Fruit fly (Drosophila melanogaster): ENCODE data around the gene Sfp24Bc.
A peak's percentile ranks its signal among the peaks of the same experiment; 100 is the strongest.

The Sfp24Bc gene

dm6 chr2L:3705438-3705921 lies 35.1 kb upstream of the Sfp24Bc start, which contains the start of gene CG31778 (continued):
- TF ChIP-seq CG8290 (GFP tag; optimal IDR thresholded peaks at IDR 0.05): no peak
- peak in 1 of 2 experiments; percentile 36 for TF ChIP-seq CG8290 (tag; optimal IDR thresholded peaks at IDR 0.05)
- TF ChIP-seq twi (tag; optimal IDR thresholded peaks at IDR 0.05): no peak
- TF ChIP-seq corto (GFP tag; optimal IDR thresholded peaks at IDR 0.05): peak; percentile 49
- TF ChIP-seq Nf-YA (GFP tag; IDR thresholded peaks at IDR 0.05): no peak
- no peak for TF ChIP-seq Dfd (GFP tag; optimal IDR thresholded peaks at IDR 0.05)
- peak; percentile 62 for TF ChIP-seq Rfx (GFP tag; IDR thresholded peaks at IDR 0.05)
- no peak for TF ChIP-seq ash1 (GFP tag; optimal IDR thresholded peaks at IDR 0.05)
- no peak for TF ChIP-seq CG11696 (GFP tag; IDR thresholded peaks at IDR 0.05)
- TF ChIP-seq CG10321 (GFP tag; IDR thresholded peaks at IDR 0.05): no peak
- TF ChIP-seq gsb (GFP tag; IDR thresholded peaks at IDR 0.05): no peak
- peak; percentile 56 for TF ChIP-seq CG2120 (GFP tag; optimal IDR thresholded peaks at IDR 0.05)
- TF ChIP-seq Sox102F (GFP tag; optimal IDR thresholded peaks at IDR 0.05): no peak
- no peak for TF ChIP-seq eyg (GFP tag; optimal IDR thresholded peaks at IDR 0.05)
- TF ChIP-seq sna (GFP tag; IDR thresholded peaks at IDR 0.05; ENCODE audit: partially characterized antibody): no peak
- TF ChIP-seq Dp (GFP tag; optimal IDR thresholded peaks at IDR 0.05): no peak
- TF ChIP-seq CG2116 (GFP tag; optimal IDR thresholded peaks at IDR 0.05): no peak
- no peak for TF ChIP-seq trh (GFP tag; optimal IDR thresholded peaks at IDR 0.05)
- no peak for TF ChIP-seq stwl (tag; optimal IDR thresholded peaks at IDR 0.05)
- TF ChIP-seq Hr51 (GFP tag; optimal IDR thresholded peaks at IDR 0.05): peak in 1 of 2 experiments; percentile 4
- no peak for TF ChIP-seq CG4820 (GFP tag; optimal IDR thresholded peaks at IDR 0.05)
- TF ChIP-seq zen2 (GFP tag; IDR thresholded peaks at IDR 0.05; ENCODE audit: partially characterized antibody): no peak
- no peak for TF ChIP-seq Sox100B (GFP tag; optimal IDR thresholded peaks at IDR 0.05)
- TF ChIP-seq CG13424 (tag; optimal IDR thresholded peaks at IDR 0.05): no peak
- TF ChIP-seq Hmr (GFP tag; optimal IDR thresholded peaks at IDR 0.05): peak; percentile 12
- TF ChIP-seq H2.0 (GFP tag; IDR thresholded peaks at IDR 0.05): 0 out of 2 replicates have a peak, but pooled peaks have one; percentile 19
- no peak for TF ChIP-seq CG14860 (GFP tag; IDR thresholded peaks at IDR 0.05; ENCODE audit: partially characterized antibody)
- no peak for TF ChIP-seq CG14710 (tag; optimal IDR thresholded peaks at IDR 0.05)
- peak; percentile 2 for TF ChIP-seq CG15269 (tag; optimal IDR thresholded peaks at IDR 0.05)
- TF ChIP-seq lilli (GFP tag; optimal IDR thresholded peaks at IDR 0.05): peak; percentile 10
- no peak for TF ChIP-seq shn (GFP tag; optimal IDR thresholded peaks at IDR 0.05)
- TF ChIP-seq maf-S (GFP tag; optimal IDR thresholded peaks at IDR 0.05): no peak
- TF ChIP-seq CG10543 (GFP tag; optimal IDR thresholded peaks at IDR 0.05): peak; percentile 0
- TF ChIP-seq prd (optimal IDR thresholded peaks at IDR 0.05): no peak
- 0 out of 3 replicates have a peak, but pooled peaks have one; percentile 11 for TF ChIP-seq prd (GFP tag; IDR thresholded peaks at IDR 0.05)
- peak; percentile 44; the same call in 1 of the 2 replicates for TF ChIP-seq Atf6 (GFP tag; IDR thresholded peaks at IDR 0.05)
- TF ChIP-seq Drgx (GFP tag; IDR thresholded peaks at IDR 0.05): peak; percentile 71
- no peak for TF ChIP-seq exex (tag; optimal IDR thresholded peaks at IDR 0.05)
- TF ChIP-seq Stat92E (GFP tag; optimal IDR thresholded peaks at IDR 0.05): no peak
- TF ChIP-seq gfzf (GFP tag; optimal IDR thresholded peaks at IDR 0.05): no peak
- peak; percentile 12 for TF ChIP-seq Meics (GFP tag; optimal IDR thresholded peaks at IDR 0.05)
- no peak for TF ChIP-seq CG2129 (GFP tag; IDR thresholded peaks at IDR 0.05; ENCODE audit: partially characterized antibody)
- TF ChIP-seq CG1529 (GFP tag; optimal IDR thresholded peaks at IDR 0.05): no peak
- no peak for TF ChIP-seq amos (GFP tag; IDR thresholded peaks at IDR 0.05; ENCODE audit: partially characterized antibody)
- no peak for TF ChIP-seq chm (GFP tag; IDR thresholded peaks at IDR 0.05)
- peak; percentile 47; the same call in 1 of the 2 replicates for TF ChIP-seq Adf1 (GFP tag; IDR thresholded peaks at IDR 0.05)
- peak; percentile 46 for TF ChIP-seq gem (tag; optimal IDR thresholded peaks at IDR 0.05)
- peak; percentile 26 for TF ChIP-seq lab (GFP tag; optimal IDR thresholded peaks at IDR 0.05)
- TF ChIP-seq sob (GFP tag; IDR thresholded peaks at IDR 0.05): 0 out of 2 replicates have a peak, but pooled peaks have one; percentile 15
- no peak for TF ChIP-seq Elba2 (GFP tag; optimal IDR thresholded peaks at IDR 0.05)
